In the genomic region with DNA sequence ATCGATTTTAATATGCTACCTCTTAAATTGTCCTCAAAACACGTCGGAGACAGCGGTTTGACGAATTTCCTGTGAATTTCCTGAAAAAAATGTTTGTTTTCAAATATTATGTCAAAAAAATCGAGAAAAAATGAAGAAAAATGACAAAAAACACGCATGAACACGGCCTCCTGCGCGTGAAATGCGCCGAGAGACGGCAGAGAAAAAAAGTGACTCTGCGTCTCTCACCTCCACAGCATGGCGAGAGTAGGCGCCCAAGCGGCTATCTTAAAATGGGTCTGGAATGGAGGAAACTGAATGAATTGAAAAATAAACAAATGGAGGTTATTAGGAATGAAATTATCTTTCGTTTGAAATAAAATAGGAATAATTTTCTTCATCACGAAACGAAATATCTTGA, we compare ENCODE assay signal across 2 worm cellular contexts.
TF ChIP-seq lines count a peak whose summit lies in the region.

No protein-coding gene starts in this region.

TF ChIP-seq in whole organism, L2 larva, 48 proteins besides CTCF, POLR2A, EP300 and RAD21 (continued from another document):
- TF ChIP-seq crh-2 (tag; optimal IDR thresholded peaks at IDR 0.05; lab: Kevin White, UChicago) (peak; percentile 14), nhr-6 (tag; optimal IDR thresholded peaks at IDR 0.05; lab: Kevin White, UChicago) (no peak), nhr-129 (tag; optimal IDR thresholded peaks at IDR 0.05; lab: Kevin White, UChicago) (peak; percentile 22), unc-55 (GFP tag; optimal IDR thresholded peaks at IDR 0.05; lab: Kevin White, UChicago) (peak; percentile 69)

TF ChIP-seq in whole organism, L4 larva, 104 proteins besides CTCF, POLR2A, EP300 and RAD21 (continued from another document):
- TF ChIP-seq arid-1 (GFP tag; conservative IDR thresholded peaks at IDR 0.05; lab: Robert Waterston, UW) (no peak), F44E2.7 (GFP tag; IDR thresholded peaks at IDR 0.05; lab: Robert Waterston, UW) (no peak), madf-9 (GFP tag; conservative IDR thresholded peaks at IDR 0.05; lab: Robert Waterston, UW) (peak; percentile 51; the same call in 1 of the 2 replicates), mep-1 (tag; optimal IDR thresholded peaks at IDR 0.05; lab: Kevin White, UChicago) (peak; percentile 43), lin-38 (GFP tag; IDR thresholded peaks at IDR 0.05; lab: Robert Waterston, UW) (peak; percentile 89), lir-3 (tag; optimal IDR thresholded peaks at IDR 0.05; lab: Kevin White, UChicago) (no peak), lin-29 (GFP tag; IDR thresholded peaks at IDR 0.05; lab: Robert Waterston, UW) (peak; percentile 81), T26A8.4 (GFP tag; IDR thresholded peaks at IDR 0.05; lab: Robert Waterston, UW) (peak; percentile 71), dmd-6 (GFP tag; IDR thresholded peaks at IDR 0.05; lab: Robert Waterston, UW) (peak; percentile 71), daf-12 (tag; optimal IDR thresholded peaks at IDR 0.05; lab: Kevin White, UChicago) (no peak), D1046.2 (GFP tag; IDR thresholded peaks at IDR 0.05; lab: Robert Waterston, UW) (0 out of 2 replicates have a peak, but pooled peaks have one; percentile 30), nhr-77 (tag; optimal IDR thresholded peaks at IDR 0.05; lab: Kevin White, UChicago) (peak; percentile 44), F37D6.2 (tag; optimal IDR thresholded peaks at IDR 0.05; lab: Kevin White, UChicago) (peak; percentile 0), duxl-1 (tag; optimal IDR thresholded peaks at IDR 0.05; lab: Kevin White, UChicago; ENCODE audit: poor library complexity) (peak; percentile 26), unc-130 (GFP tag; optimal IDR thresholded peaks at IDR 0.05; lab: Kevin White, UChicago) (peak; percentile 47), spr-1 (tag; optimal IDR thresholded peaks at IDR 0.05; lab: Kevin White, UChicago) (no peak), T20F7.1 (GFP tag; optimal IDR thresholded peaks at IDR 0.05; lab: Kevin White, UChicago) (peak; percentile 27), rbr-2 (tag; optimal IDR thresholded peaks at IDR 0.05; lab: Kevin White, UChicago) (peak; percentile 71), F49E8.2 (tag; optimal IDR thresholded peaks at IDR 0.05; lab: Kevin White, UChicago; ENCODE audit: borderline replicate concordance) (peak; percentile 29), fos-1 (tag; optimal IDR thresholded peaks at IDR 0.05; lab: Kevin White, UChicago) (no peak), ceh-20 (GFP tag; IDR thresholded peaks at IDR 0.05; lab: Robert Waterston, UW) (0 out of 2 replicates have a peak, but pooled peaks have one; percentile 35), hlh-30 (tag; optimal IDR thresholded peaks at IDR 0.05; lab: Kevin White, UChicago; ENCODE audit: insufficient read depth) (peak; percentile 53), nhr-11 (tag; optimal IDR thresholded peaks at IDR 0.05; lab: Kevin White, UChicago) (peak; percentile 45), lin-13 (GFP tag; optimal IDR thresholded peaks at IDR 0.05; lab: Kevin White, UChicago) (peak; percentile 15), nhr-6 (tag; optimal IDR thresholded peaks at IDR 0.05; lab: Kevin White, UChicago) (peak; percentile 43), tag-97 (GFP tag; IDR thresholded peaks at IDR 0.05; lab: Robert Waterston, UW) (no peak), aha-1 (tag; lab: Kevin White, UChicago) (peak; percentile 39), nhr-28 (tag; optimal IDR thresholded peaks at IDR 0.05; lab: Kevin White, UChicago) (peak; percentile 35)
TF ChIP-seq in whole organism, L4 larva: peak in this region for 36.
